Worm (Caenorhabditis elegans) whole organism, early embryonic: ENCODE data around the gene F36H12.5.
"Not testable (repeated sequence)": the region's sequence is repeated elsewhere in the genome, so short reads cannot be mapped to it uniquely, and the experiment has no call there.

Experiments used
- ama-1 ChIP-seq: fragments of 150-350 bp; optimal IDR thresholded peaks from 2 replicates; lab custom pipeline; 2014
- ets-7 ChIP-seq: sonication (generic microtip); optimal IDR thresholded peaks from 2 replicates; lab custom pipeline; 2016; ENCODE audit warnings: missing genotype, missing genetic modification characterization, missing compliant biosample characterization
- hmbx-1 ChIP-seq: sonication (generic microtip); optimal IDR thresholded peaks from 2 replicates; lab custom pipeline; 2016; ENCODE audit warnings: mild to moderate bottlenecking, missing genetic modification characterization, missing compliant biosample characterization
- hnd-1 ChIP-seq: sonication (generic microtip); optimal IDR thresholded peaks from 2 replicates; lab custom pipeline; 2016; ENCODE audit warnings: missing genetic modification characterization, missing compliant biosample characterization
- scrt-1 ChIP-seq: fragments of 200-800 bp; sonication (Bioruptor generic); IDR thresholded peaks from 2 replicates; pipeline ENCODE4 v1.3.6; 2022; ENCODE audit warnings: missing genetic modification characterization, missing compliant biosample characterization

DNA sequence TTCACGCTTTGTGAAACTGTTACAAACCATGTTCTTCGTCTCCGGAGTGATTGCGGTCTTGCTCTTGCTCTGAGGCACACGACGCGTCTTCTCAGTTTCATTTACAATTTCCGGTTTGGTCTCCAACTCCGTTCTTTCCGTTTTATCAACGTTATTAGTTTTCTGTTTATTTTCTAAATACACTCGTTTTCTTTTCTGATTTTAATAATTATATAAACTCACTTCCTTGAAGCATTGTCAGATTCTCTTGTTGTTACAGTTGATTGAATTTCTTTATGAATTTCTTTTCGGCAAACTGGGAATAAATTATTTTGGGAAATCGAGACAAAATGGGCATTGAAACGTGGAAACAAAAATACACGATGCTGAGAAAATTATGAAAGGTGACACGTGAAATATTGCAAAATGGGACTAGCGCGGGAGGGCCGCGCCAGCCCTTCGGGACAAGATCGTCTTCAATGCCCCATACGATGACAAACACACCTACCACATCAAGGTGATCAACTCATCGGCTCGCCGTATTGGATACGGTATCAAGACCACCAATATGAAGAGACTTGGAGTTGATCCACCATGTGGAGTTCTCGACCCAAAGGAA, 41.6 kb downstream of the F36H12.5 start, which contains the start of the genes ZK354.9 and msp-58:
- not testable (repeated sequence) for TF ChIP-seq ama-1; hmbx-1 (tag; lab: Kevin White, UChicago); scrt-1 (GFP tag; lab: Robert Waterston, UW); ets-7 (tag; lab: Kevin White, UChicago); hnd-1 (tag; lab: Kevin White, UChicago)
